Fruit fly (Drosophila melanogaster) whole organism, pupa: ENCODE measurements around the gene CG2901.

Experiments
- CG10348 ChIP-seq: fragments of 200-800 bp; sonication (Bioruptor generic); IDR thresholded peaks from 2 replicates; pipeline ENCODE4 v1.3.6; 2022; ENCODE audit warnings: missing biosample characterization, missing genetic modification characterization
- CG12605 ChIP-seq: fragments of 200-800 bp; sonication (Bioruptor generic); IDR thresholded peaks from 2 replicates; pipeline ENCODE4 v1.3.6; 2022; ENCODE audit warnings: missing biosample characterization, missing genetic modification characterization
- CG13204 ChIP-seq: fragments of 200-800 bp; sonication (Bioruptor generic); optimal IDR thresholded peaks from 2 replicates; lab custom pipeline; 2018; ENCODE audit warnings: missing biosample characterization, mild to moderate bottlenecking, missing genetic modification characterization, moderate library complexity
- CG14655 ChIP-seq: fragments of 200-800 bp; sonication (Bioruptor generic); optimal IDR thresholded peaks from 3 replicates; lab custom pipeline; 2017; ENCODE audit warnings: mild to moderate bottlenecking, missing biosample characterization, missing genetic modification reagents, missing genetic modification characterization
- CG15710 ChIP-seq: fragments of 200-800 bp; sonication (Bioruptor generic); optimal IDR thresholded peaks from 2 replicates; lab custom pipeline; 2018; ENCODE audit warnings: missing biosample characterization, mild to moderate bottlenecking, missing genetic modification characterization, moderate library complexity
- CG17806 ChIP-seq: fragments of 200-800 bp; sonication (Bioruptor generic); optimal IDR thresholded peaks from 2 replicates; lab custom pipeline; 2018; ENCODE audit warnings: missing biosample characterization, mild to moderate bottlenecking, missing genetic modification characterization, moderate library complexity
- CG32121 ChIP-seq: fragments of 200-800 bp; sonication (Bioruptor generic); IDR thresholded peaks from 2 replicates; pipeline ENCODE4 v1.3.6; 2022; ENCODE audit warnings: missing biosample characterization, missing genetic modification characterization
- CG34367 ChIP-seq: fragments of 200-800 bp; sonication (Bioruptor generic); optimal IDR thresholded peaks from 2 replicates; lab custom pipeline; 2018; ENCODE audit warnings: missing biosample characterization, mild to moderate bottlenecking, missing genetic modification characterization
- CG4496 ChIP-seq: fragments of 200-800 bp; sonication (Bioruptor generic); IDR thresholded peaks from 3 replicates; pipeline ENCODE4 v1.3.6; 2022; ENCODE audit warnings: missing biosample characterization, missing genetic modification characterization
- CG8159 ChIP-seq: fragments of 200-800 bp; sonication (Bioruptor generic); optimal IDR thresholded peaks from 3 replicates; lab custom pipeline; 2018; ENCODE audit warnings: missing biosample characterization, mild to moderate bottlenecking, missing genetic modification characterization, moderate library complexity
- CG8301 ChIP-seq: fragments of 200-800 bp; sonication (Bioruptor generic); optimal IDR thresholded peaks from 2 replicates; lab custom pipeline; 2018; ENCODE audit warnings: missing biosample characterization, mild to moderate bottlenecking, missing genetic modification characterization
- CG9948 ChIP-seq: fragments of 200-800 bp; sonication (Bioruptor generic); optimal IDR thresholded peaks from 2 replicates; lab custom pipeline; 2018; ENCODE audit warnings: missing biosample characterization, mild to moderate bottlenecking, missing genetic modification characterization, moderate library complexity
- D1 ChIP-seq: fragments of 200-800 bp; sonication (Bioruptor generic); optimal IDR thresholded peaks from 2 replicates; lab custom pipeline; 2018; ENCODE audit warnings: missing biosample characterization, mild to moderate bottlenecking, missing genetic modification characterization, moderate library complexity
- EcR ChIP-seq: fragments of 200-800 bp; sonication (Bioruptor generic); optimal IDR thresholded peaks from 3 replicates; lab custom pipeline; 2019; ENCODE audit warnings: missing biosample characterization, missing genetic modification characterization, mild to moderate bottlenecking, moderate library complexity, missing genetic modification reagents
- Ets98B ChIP-seq: fragments of 200-800 bp; sonication (Bioruptor generic); IDR thresholded peaks from 2 replicates; pipeline ENCODE4 v1.3.6; 2022; ENCODE audit warnings: missing biosample characterization, missing genetic modification characterization
- Pif1A ChIP-seq: fragments of 200-800 bp; sonication (Bioruptor generic); optimal IDR thresholded peaks from 3 replicates; lab custom pipeline; 2016; ENCODE audit warnings: missing biosample characterization, missing genetic modification characterization
- Pif1B ChIP-seq: fragments of 200-800 bp; sonication (Bioruptor generic); optimal IDR thresholded peaks from 3 replicates; lab custom pipeline; 2016; ENCODE audit warnings: missing biosample characterization, missing genetic modification characterization
- Snoo ChIP-seq: fragments of 200-800 bp; sonication (Bioruptor generic); optimal IDR thresholded peaks from 3 replicates; lab custom pipeline; 2017; ENCODE audit warnings: missing biosample characterization, mild to moderate bottlenecking, missing genetic modification characterization, inconsistent platforms
- fd96Ca ChIP-seq: fragments of 200-800 bp; sonication (Bioruptor generic); IDR thresholded peaks from 3 replicates; pipeline ENCODE4 v1.3.6; 2022; ENCODE audit warnings: missing biosample characterization, missing genetic modification characterization
- gl ChIP-seq: fragments of 200-800 bp; sonication (Bioruptor generic); optimal IDR thresholded peaks from 2 replicates; lab custom pipeline; 2018; ENCODE audit warnings: missing biosample characterization, mild to moderate bottlenecking, missing genetic modification characterization
- rn ChIP-seq: fragments of 200-800 bp; sonication (Bioruptor generic); IDR thresholded peaks from 2 replicates; pipeline ENCODE4 v1.3.6; 2022; ENCODE audit warnings: missing biosample characterization, missing genetic modification characterization

Gene CG2901

dm6 chrX:3868456-3869023 is 40.5 kb downstream of the CG2901 start, which contains the start of gene CG2930:
TSS of gene CG2930 (plus strand) at chrX:3868973.
- TF ChIP-seq CG13204 (GFP tag; lab: Kevin White, UChicago) (peak; percentile 90), CG17806 (tag; lab: Kevin White, UChicago) (peak; percentile 94), CG15710 (tag; lab: Kevin White, UChicago) (peak; percentile 97), D1 (peak; percentile 71), CG14655 (GFP tag; lab: Kevin White, UChicago) (peak; percentile 92), rn (GFP tag; lab: Robert Waterston, UW) (peak; percentile 91), CG8301 (tag; lab: Kevin White, UChicago) (peak; percentile 90), CG32121 (GFP tag; lab: Robert Waterston, UW) (peak; percentile 97), EcR (peak; percentile 44), CG34367 (tag; lab: Kevin White, UChicago) (peak; percentile 97), CG4496 (GFP tag; lab: Robert Waterston, UW) (peak; percentile 98), Ets98B (GFP tag; lab: Robert Waterston, UW) (peak; percentile 97), CG12605 (GFP tag; lab: Robert Waterston, UW) (peak; percentile 96), fd96Ca (GFP tag; lab: Robert Waterston, UW) (peak; percentile 98), Pif1A (peak; percentile 92), CG9948 (peak; percentile 91), Pif1B (GFP tag; lab: Kevin White, UChicago) (peak; percentile 94), Snoo (peak; percentile 97), gl (tag; lab: Kevin White, UChicago) (peak; percentile 93), CG10348 (peak; percentile 80), CG8159 (tag; lab: Kevin White, UChicago) (peak; percentile 95)

- TF ChIP-seq gl (tag; lab: Kevin White, UChicago), result no peak
- TF ChIP-seq CG15710 (tag; lab: Kevin White, UChicago), result no peak
- TF ChIP-seq EcR, result no peak
- TF ChIP-seq Pif1B (GFP tag; lab: Kevin White, UChicago), result no peak
- TF ChIP-seq, all 21 proteins: peak for 0
These were observed 41.1 kb downstream of the CG2901 start for dm6 chrX:3869092-3869491.

dm6 chrX:3870577-3870976 is 42.6 kb downstream of the CG2901 start:
- TF ChIP-seq rn (GFP tag; lab: Robert Waterston, UW) (no peak), CG32121 (GFP tag; lab: Robert Waterston, UW) (no peak), CG8159 (tag; lab: Kevin White, UChicago) (no peak), CG15710 (tag; lab: Kevin White, UChicago) (no peak), CG14655 (GFP tag; lab: Kevin White, UChicago) (no peak), CG12605 (GFP tag; lab: Robert Waterston, UW) (no peak), Snoo (no peak), Pif1A (no peak), CG17806 (tag; lab: Kevin White, UChicago) (no peak), CG34367 (tag; lab: Kevin White, UChicago) (no peak), CG10348 (no peak), CG13204 (GFP tag; lab: Kevin White, UChicago) (no peak), Pif1B (GFP tag; lab: Kevin White, UChicago) (no peak), EcR (no peak), CG8301 (tag; lab: Kevin White, UChicago) (no peak), Ets98B (GFP tag; lab: Robert Waterston, UW) (no peak), CG9948 (no peak), D1 (no peak), CG4496 (GFP tag; lab: Robert Waterston, UW) (no peak), gl (tag; lab: Kevin White, UChicago) (no peak)

- no peak for TF ChIP-seq fd96Ca (GFP tag; lab: Robert Waterston, UW)
- TF ChIP-seq Ets98B (GFP tag; lab: Robert Waterston, UW), result 0 out of 2 replicates have a peak, but pooled peaks have one; percentile 13
These were observed 44.0 kb downstream of the CG2901 start, which contains the start of gene yin for dm6 chrX:3871889-3872409. TSS of gene yin (minus strand) at chrX:3871939.

dm6 chrX:3874452-3874851 is 46.5 kb downstream of the CG2901 start:
- TF ChIP-seq CG9948, result no peak
- no peak for TF ChIP-seq CG4496 (GFP tag; lab: Robert Waterston, UW)
- TF ChIP-seq CG13204 (GFP tag; lab: Kevin White, UChicago), result no peak
- no peak for TF ChIP-seq CG12605 (GFP tag; lab: Robert Waterston, UW)
- TF ChIP-seq CG32121 (GFP tag; lab: Robert Waterston, UW), result no peak
- no peak for TF ChIP-seq Snoo

- TF ChIP-seq CG17806 (tag; lab: Kevin White, UChicago) (no peak), CG34367 (tag; lab: Kevin White, UChicago) (no peak)
These were observed 47.0 kb downstream of the CG2901 start for dm6 chrX:3874949-3875348.
